Worm (Caenorhabditis elegans) whole organism, mixed stage, embryonic: ENCODE results near the gene srh-97.

Experiments
- M03D4.4 ChIP-seq: sonication (generic microtip); optimal IDR thresholded peaks from 2 replicates; lab custom pipeline; 2017; ENCODE audit warnings: mild to moderate bottlenecking, missing genetic modification characterization, missing compliant biosample characterization
- bed-3 ChIP-seq: fragments of 200-800 bp; sonication (Bioruptor generic); optimal IDR thresholded peaks from 3 replicates; lab custom pipeline; 2018; ENCODE audit warnings: mild to moderate bottlenecking, missing genetic modification characterization, moderate library complexity, missing compliant biosample characterization
- blmp-1 ChIP-seq: fragments of 150-350 bp; optimal IDR thresholded peaks from 2 replicates; lab custom pipeline; 2014; ENCODE audit warnings: missing biosample characterization, missing genetic modification characterization
- ceh-39 ChIP-seq: fragments of 150-350 bp; optimal IDR thresholded peaks from 2 replicates; lab custom pipeline; 2014; ENCODE audit warnings: missing biosample characterization, missing genetic modification characterization
- ceh-43 ChIP-seq: fragments of 200-800 bp; sonication (Bioruptor generic); optimal IDR thresholded peaks from 2 replicates; lab custom pipeline; 2018; ENCODE audit warnings: mild to moderate bottlenecking, missing genetic modification characterization, moderate library complexity, missing compliant biosample characterization
- ces-1 ChIP-seq: fragments of 150-350 bp; optimal IDR thresholded peaks from 2 replicates; lab custom pipeline; 2014; ENCODE audit warnings: missing biosample characterization, missing genetic modification reagents, missing genetic modification characterization
- cnd-1 ChIP-seq: fragments of 200-800 bp; sonication (Bioruptor generic); optimal IDR thresholded peaks from 2 replicates; lab custom pipeline; 2018; ENCODE audit warnings: mild to moderate bottlenecking, missing genetic modification characterization, missing compliant biosample characterization
- drap-1 ChIP-seq: fragments of 200-800 bp; sonication (Bioruptor generic); optimal IDR thresholded peaks from 3 replicates; lab custom pipeline; 2018; ENCODE audit warnings: mild to moderate bottlenecking, missing genetic modification characterization, missing compliant biosample characterization
- elt-1 ChIP-seq: sonication (generic microtip); optimal IDR thresholded peaks from 2 replicates; lab custom pipeline; 2017; ENCODE audit warnings: missing genetic modification characterization, mild to moderate bottlenecking, missing compliant biosample characterization, antibody characterized with exemption, moderate library complexity, borderline replicate concordance; ENCODE audit not compliant: insufficient read depth
- elt-3 ChIP-seq: fragments of 150-350 bp; optimal IDR thresholded peaks from 2 replicates; lab custom pipeline; 2014; ENCODE audit warnings: missing biosample characterization, missing genetic modification characterization
- flh-1 ChIP-seq: fragments of 200-800 bp; sonication (Bioruptor generic); optimal IDR thresholded peaks from 2 replicates; lab custom pipeline; 2018; ENCODE audit warnings: mild to moderate bottlenecking, missing genetic modification characterization, moderate library complexity, missing compliant biosample characterization
- ham-2 ChIP-seq: fragments of 200-800 bp; sonication (Bioruptor generic); optimal IDR thresholded peaks from 2 replicates; lab custom pipeline; 2018; ENCODE audit warnings: mild to moderate bottlenecking, missing genetic modification characterization, missing compliant biosample characterization
- hlh-1 ChIP-seq: fragments of 150-350 bp; optimal IDR thresholded peaks from 2 replicates; lab custom pipeline; 2014; ENCODE audit warnings: missing biosample characterization, missing genetic modification reagents, missing genetic modification characterization
- lin-13 ChIP-seq: fragments of 150-350 bp; optimal IDR thresholded peaks from 2 replicates; lab custom pipeline; 2014; ENCODE audit warnings: missing biosample characterization, missing genetic modification characterization
- lin-32 ChIP-seq: fragments of 200-800 bp; sonication (Bioruptor generic); optimal IDR thresholded peaks from 2 replicates; lab custom pipeline; 2018; ENCODE audit warnings: mild to moderate bottlenecking, missing genetic modification characterization, missing compliant biosample characterization
- lsy-2 ChIP-seq: fragments of 150-350 bp; optimal IDR thresholded peaks from 2 replicates; lab custom pipeline; 2014; ENCODE audit warnings: missing biosample characterization, missing genetic modification characterization
- mab-5 ChIP-seq: fragments of 150-350 bp; optimal IDR thresholded peaks from 2 replicates; lab custom pipeline; 2014; ENCODE audit warnings: missing biosample characterization, missing genetic modification characterization
- mep-1 ChIP-seq: fragments of 150-350 bp; optimal IDR thresholded peaks from 2 replicates; lab custom pipeline; 2017; ENCODE audit warnings: missing biosample characterization, missing genetic modification reagents, missing genetic modification characterization, inconsistent platforms
- mls-2 ChIP-seq: sonication (generic microtip); optimal IDR thresholded peaks from 2 replicates; lab custom pipeline; 2016; ENCODE audit warnings: mild to moderate bottlenecking, missing genetic modification characterization, moderate library complexity, missing compliant biosample characterization
- nhr-12 ChIP-seq: fragments of 150-350 bp; optimal IDR thresholded peaks from 2 replicates; lab custom pipeline; 2014; ENCODE audit warnings: missing biosample characterization, missing genetic modification characterization
- nhr-2 ChIP-seq: fragments of 150-350 bp; optimal IDR thresholded peaks from 2 replicates; lab custom pipeline; 2014; ENCODE audit warnings: missing biosample characterization, missing genetic modification characterization
- nhr-237 ChIP-seq: fragments of 150-350 bp; optimal IDR thresholded peaks from 2 replicates; lab custom pipeline; 2014; ENCODE audit warnings: missing biosample characterization, missing genetic modification characterization
- nhr-76 ChIP-seq: sonication (generic microtip); optimal IDR thresholded peaks from 2 replicates; lab custom pipeline; 2017; ENCODE audit warnings: missing biosample characterization, missing genetic modification characterization
- pha-4 ChIP-seq: fragments of 150-350 bp; optimal IDR thresholded peaks from 2 replicates; lab custom pipeline; 2018; ENCODE audit warnings: missing biosample characterization, missing genetic modification reagents, missing genetic modification characterization
- sem-2 ChIP-seq: fragments of 200-800 bp; sonication (Bioruptor generic); optimal IDR thresholded peaks from 2 replicates; lab custom pipeline; 2018; ENCODE audit warnings: mild to moderate bottlenecking, missing genetic modification characterization, missing compliant biosample characterization
- snpc-4 ChIP-seq: fragments of 150-350 bp; optimal IDR thresholded peaks from 2 replicates; lab custom pipeline; 2014; ENCODE audit warnings: missing biosample characterization, missing genetic modification characterization
- sptf-1 ChIP-seq: sonication (generic microtip); optimal IDR thresholded peaks from 2 replicates; lab custom pipeline; 2017; ENCODE audit warnings: mild to moderate bottlenecking, missing genetic modification characterization, moderate library complexity, missing compliant biosample characterization
- tbx-8 ChIP-seq: fragments of 200-800 bp; sonication (Bioruptor generic); optimal IDR thresholded peaks from 2 replicates; lab custom pipeline; 2018; ENCODE audit warnings: mild to moderate bottlenecking, missing genetic modification characterization, moderate library complexity, missing compliant biosample characterization
- unc-120 ChIP-seq: sonication (generic microtip); optimal IDR thresholded peaks from 2 replicates; lab custom pipeline; 2017; ENCODE audit warnings: missing genetic modification characterization, missing compliant biosample characterization; ENCODE audit not compliant: poor library complexity, severe bottlenecking
- unc-39 ChIP-seq: fragments of 150-350 bp; optimal IDR thresholded peaks from 2 replicates; lab custom pipeline; 2014; ENCODE audit warnings: missing biosample characterization, missing genetic modification characterization
- unc-62 ChIP-seq: fragments of 150-350 bp; optimal IDR thresholded peaks from 2 replicates; lab custom pipeline; 2014; ENCODE audit warnings: missing biosample characterization, missing genetic modification reagents, missing genetic modification characterization
- zip-8 ChIP-seq: fragments of 150-350 bp; optimal IDR thresholded peaks from 2 replicates; lab custom pipeline; 2014; ENCODE audit warnings: missing biosample characterization, missing genetic modification characterization
- ztf-11 ChIP-seq: fragments of 150-350 bp; optimal IDR thresholded peaks from 2 replicates; lab custom pipeline; 2014; ENCODE audit warnings: missing biosample characterization, missing genetic modification characterization

Gene srh-97

ce11 chrV:16987783-16988182 lies 29.1 kb upstream of the srh-97 start:
- TF ChIP-seq flh-1 (GFP tag; lab: Kevin White, UChicago) (no peak), mab-5 (tag; lab: Kevin White, UChicago) (no peak), sem-2 (GFP tag; lab: Kevin White, UChicago) (no peak), sptf-1 (tag; lab: Kevin White, UChicago) (no peak), cnd-1 (tag; lab: Kevin White, UChicago) (no peak), M03D4.4 (tag; lab: Kevin White, UChicago) (no peak), unc-39 (no peak), lsy-2 (tag; lab: Kevin White, UChicago) (no peak)

ce11 chrV:16988614-16989013 lies 28.3 kb upstream of the srh-97 start, which contains the start of gene Y102A5C.27:
TSS of gene Y102A5C.27 (minus strand) at chrV:16988714.
- TF ChIP-seq unc-120 (tag; lab: Kevin White, UChicago), result no peak
- TF ChIP-seq tbx-8 (GFP tag; lab: Kevin White, UChicago), result no peak
- no peak for TF ChIP-seq unc-62
- no peak for TF ChIP-seq mls-2
- TF ChIP-seq lin-32, result no peak
- TF ChIP-seq zip-8, result no peak
- no peak for TF ChIP-seq nhr-237
- no peak for TF ChIP-seq blmp-1 (tag; lab: Kevin White, UChicago)
- TF ChIP-seq lin-13 (tag; lab: Kevin White, UChicago), result no peak
- TF ChIP-seq nhr-12 (tag; lab: Kevin White, UChicago), result no peak
- no peak for TF ChIP-seq elt-3 (tag; lab: Kevin White, UChicago)
- no peak for TF ChIP-seq mep-1
- TF ChIP-seq ham-2, result no peak
- no peak for TF ChIP-seq lsy-2 (tag; lab: Kevin White, UChicago)
- TF ChIP-seq snpc-4 (tag; lab: Kevin White, UChicago), result no peak
- no peak for TF ChIP-seq ces-1
- TF ChIP-seq mab-5 (tag; lab: Kevin White, UChicago), result no peak
- no peak for TF ChIP-seq sptf-1 (tag; lab: Kevin White, UChicago)
- TF ChIP-seq, all 35 proteins: peak for 0

- no peak for TF ChIP-seq sptf-1 (tag; lab: Kevin White, UChicago)
- no peak for TF ChIP-seq ceh-43
- no peak for TF ChIP-seq blmp-1 (tag; lab: Kevin White, UChicago)
- TF ChIP-seq flh-1 (GFP tag; lab: Kevin White, UChicago), result no peak
- TF ChIP-seq hlh-1 (tag; lab: Kevin White, UChicago), result no peak
- TF ChIP-seq nhr-237, result no peak
- TF ChIP-seq ceh-39 (tag; lab: Kevin White, UChicago), result no peak
- no peak for TF ChIP-seq unc-39
- TF ChIP-seq elt-1, result no peak
- TF ChIP-seq lsy-2 (tag; lab: Kevin White, UChicago), result no peak
- TF ChIP-seq unc-120 (tag; lab: Kevin White, UChicago), result no peak
- no peak for TF ChIP-seq unc-62
- TF ChIP-seq elt-3 (tag; lab: Kevin White, UChicago), result no peak
- no peak for TF ChIP-seq sem-2 (GFP tag; lab: Kevin White, UChicago)
- TF ChIP-seq, all 35 proteins: peak for 0
Measured at ce11 chrV:16991734-16992133, 25.2 kb upstream of the srh-97 start, which contains the start of gene srz-95. TSS of gene srz-95 (plus strand) at chrV:16992034.

- no peak for TF ChIP-seq ceh-43
- TF ChIP-seq bed-3 (GFP tag; lab: Kevin White, UChicago), result no peak
- no peak for TF ChIP-seq ztf-11 (tag; lab: Kevin White, UChicago)
- TF ChIP-seq nhr-76 (tag; lab: Kevin White, UChicago), result no peak
- no peak for TF ChIP-seq unc-62
- TF ChIP-seq nhr-2, result no peak
- no peak for TF ChIP-seq drap-1
Measured at ce11 chrV:16992383-16992782, 24.5 kb upstream of the srh-97 start.

ce11 chrV:17000204-17000603 lies 16.7 kb upstream of the srh-97 start, which contains the start of gene str-217:
TSS of gene str-217 (minus strand) at chrV:17000304.
- TF ChIP-seq sem-2 (GFP tag; lab: Kevin White, UChicago), result no peak
- no peak for TF ChIP-seq pha-4 (tag; lab: Kevin White, UChicago)
- TF ChIP-seq ces-1, result no peak
- TF ChIP-seq flh-1 (GFP tag; lab: Kevin White, UChicago), result no peak
- no peak for TF ChIP-seq unc-39
- no peak for TF ChIP-seq lin-32
- no peak for TF ChIP-seq mab-5 (tag; lab: Kevin White, UChicago)
- TF ChIP-seq sptf-1 (tag; lab: Kevin White, UChicago), result no peak
- no peak for TF ChIP-seq lsy-2 (tag; lab: Kevin White, UChicago)
- no peak for TF ChIP-seq snpc-4 (tag; lab: Kevin White, UChicago)
- no peak for TF ChIP-seq cnd-1 (tag; lab: Kevin White, UChicago)
- TF ChIP-seq unc-120 (tag; lab: Kevin White, UChicago), result no peak
- TF ChIP-seq mep-1, result no peak
- TF ChIP-seq hlh-1 (tag; lab: Kevin White, UChicago), result no peak
- TF ChIP-seq nhr-2, result no peak
